Worm (Caenorhabditis elegans) whole organism, young adult: ENCODE data around the gene spr-2.

Experiments used
- D2030.7 ChIP-seq: fragments of 200-800 bp; sonication (Bioruptor generic); IDR thresholded peaks from 2 replicates; pipeline ENCODE4 v1.3.6; 2022; ENCODE audit warnings: missing genetic modification reagents, missing genetic modification characterization, missing compliant biosample characterization
- F23B12.7 ChIP-seq: sonication (generic microtip); optimal IDR thresholded peaks from 2 replicates; lab custom pipeline; 2017; ENCODE audit warnings: missing genetic modification characterization, mild to moderate bottlenecking, missing compliant biosample characterization, antibody characterized with exemption, moderate library complexity; ENCODE audit not compliant: insufficient read depth
- F33H1.4 ChIP-seq: fragments of 200-800 bp; sonication (Bioruptor generic); IDR thresholded peaks from 2 replicates; pipeline ENCODE4 v1.3.6; 2022; ENCODE audit warnings: missing genetic modification reagents, missing genetic modification characterization, missing compliant biosample characterization
- F39B2.1 ChIP-seq: fragments of 200-800 bp; sonication (Bioruptor generic); IDR thresholded peaks from 2 replicates; pipeline ENCODE4 v1.3.6; 2022; ENCODE audit warnings: missing genetic modification reagents, missing genetic modification characterization, missing compliant biosample characterization
- K12H6.12 ChIP-seq: fragments of 200-800 bp; sonication (Bioruptor generic); optimal IDR thresholded peaks from 2 replicates; lab custom pipeline; 2018; ENCODE audit warnings: mild to moderate bottlenecking, missing genetic modification characterization, missing compliant biosample characterization
- T26A5.8 ChIP-seq: sonication (generic microtip); optimal IDR thresholded peaks from 2 replicates; lab custom pipeline; 2016; ENCODE audit warnings: missing genetic modification characterization, missing compliant biosample characterization
- Y67H2A.10 ChIP-seq: fragments of 200-800 bp; sonication (Bioruptor generic); conservative IDR thresholded peaks from 2 replicates; pipeline ENCODE4 v1.3.6; 2022; ENCODE audit warnings: missing genetic modification reagents, missing genetic modification characterization, missing compliant biosample characterization
- Y79H2A.3 ChIP-seq: fragments of 200-800 bp; sonication (Bioruptor generic); conservative IDR thresholded peaks from 2 replicates; pipeline ENCODE4 v1.3.6; 2022; ENCODE audit warnings: missing genetic modification reagents, missing genetic modification characterization, missing compliant biosample characterization
- Y95B8A.8 ChIP-seq: fragments of 200-800 bp; sonication (Bioruptor generic); IDR thresholded peaks from 2 replicates; pipeline ENCODE4 v1.3.6; 2022; ENCODE audit warnings: missing genetic modification reagents, missing genetic modification characterization, missing compliant biosample characterization
- ama-1 ChIP-seq, 3 experiments: fragments of 150-350 bp in 1 of 3; sonication (generic microtip) in 2 of 3; optimal IDR thresholded peaks; 2 replicates each; lab custom pipeline; 2014 to 2018; ENCODE audit warnings: missing biosample characterization in 2 of 3, missing genetic modification characterization in 2 of 3, missing genetic modification reagents in 2 of 3
- aptf-2 ChIP-seq: fragments of 200-800 bp; sonication (Bioruptor generic); conservative IDR thresholded peaks from 2 replicates; pipeline ENCODE4 v1.3.6; 2022; ENCODE audit warnings: missing genetic modification reagents, missing genetic modification characterization, missing compliant biosample characterization
- ccch-3 ChIP-seq: fragments of 200-800 bp; sonication (Bioruptor generic); optimal IDR thresholded peaks from 2 replicates; lab custom pipeline; 2018; ENCODE audit warnings: mild to moderate bottlenecking, missing genetic modification characterization, missing compliant biosample characterization
- ceh-100 ChIP-seq: fragments of 200-800 bp; sonication (Bioruptor generic); IDR thresholded peaks from 2 replicates; pipeline ENCODE4 v1.3.6; 2022; ENCODE audit warnings: missing genetic modification reagents, missing genetic modification characterization, missing compliant biosample characterization
- ceh-58 ChIP-seq: fragments of 200-800 bp; sonication (Bioruptor generic); IDR thresholded peaks from 2 replicates; pipeline ENCODE4 v1.3.6; 2022; ENCODE audit warnings: missing genetic modification characterization, missing compliant biosample characterization
- ceh-79 ChIP-seq: sonication (generic microtip); optimal IDR thresholded peaks from 2 replicates; lab custom pipeline; 2017; ENCODE audit warnings: mild to moderate bottlenecking, missing genetic modification characterization, missing compliant biosample characterization
- die-1 ChIP-seq: sonication (generic microtip); optimal IDR thresholded peaks from 2 replicates; lab custom pipeline; 2016; ENCODE audit warnings: missing genotype, mild to moderate bottlenecking, missing genetic modification characterization, missing compliant biosample characterization
- dpl-1 ChIP-seq: fragments of 150-350 bp; optimal IDR thresholded peaks from 2 replicates; lab custom pipeline; 2014; ENCODE audit warnings: missing biosample characterization, missing genetic modification reagents, missing genetic modification characterization
- ekl-4 ChIP-seq: fragments of 200-800 bp; sonication (Bioruptor generic); IDR thresholded peaks from 2 replicates; pipeline ENCODE4 v1.3.6; 2022; ENCODE audit warnings: missing genetic modification reagents, missing genetic modification characterization, missing compliant biosample characterization
- fkh-3 ChIP-seq: sonication (generic microtip); optimal IDR thresholded peaks from 2 replicates; lab custom pipeline; 2016; ENCODE audit warnings: mild to moderate bottlenecking, missing genetic modification characterization, missing compliant biosample characterization
- hlh-26 ChIP-seq: fragments of 200-800 bp; sonication (Bioruptor generic); conservative IDR thresholded peaks from 2 replicates; pipeline ENCODE4 v1.3.6; 2022; ENCODE audit warnings: missing genetic modification reagents, missing genetic modification characterization, missing compliant biosample characterization
- hmg-1.2 ChIP-seq: fragments of 200-800 bp; sonication (Bioruptor generic); IDR thresholded peaks from 2 replicates; pipeline ENCODE4 v1.3.6; 2022; ENCODE audit warnings: missing genetic modification reagents, missing genetic modification characterization, missing compliant biosample characterization
- hsf-1 ChIP-seq: fragments of 200-800 bp; sonication (Bioruptor generic); IDR thresholded peaks from 2 replicates; pipeline ENCODE4 v1.3.6; 2022; ENCODE audit warnings: missing genetic modification reagents, missing genetic modification characterization, missing compliant biosample characterization
- lin-26 ChIP-seq: fragments of 200-800 bp; sonication (Bioruptor generic); IDR thresholded peaks from 2 replicates; pipeline ENCODE4 v1.3.6; 2022; ENCODE audit warnings: missing genetic modification reagents, missing genetic modification characterization, missing compliant biosample characterization
- lin-54 ChIP-seq: fragments of 200-800 bp; sonication (Bioruptor generic); optimal IDR thresholded peaks from 2 replicates; lab custom pipeline; 2018; ENCODE audit warnings: mild to moderate bottlenecking, missing genetic modification characterization, missing compliant biosample characterization
- mes-4 ChIP-seq: sonication (generic microtip); optimal IDR thresholded peaks from 2 replicates; lab custom pipeline; 2016; ENCODE audit warnings: missing genotype, missing genetic modification characterization, missing compliant biosample characterization
- mxl-1 ChIP-seq: sonication (generic microtip); optimal IDR thresholded peaks from 2 replicates; lab custom pipeline; 2016; ENCODE audit warnings: missing genetic modification characterization, missing compliant biosample characterization
- nhr-80 ChIP-seq: sonication (generic microtip); optimal IDR thresholded peaks from 2 replicates; lab custom pipeline; 2016; ENCODE audit warnings: missing genetic modification characterization, missing compliant biosample characterization
- nhr-90 ChIP-seq: sonication (generic microtip); optimal IDR thresholded peaks from 2 replicates; lab custom pipeline; 2016; ENCODE audit warnings: missing genotype, mild to moderate bottlenecking, missing genetic modification characterization, missing compliant biosample characterization
- pha-4 ChIP-seq: fragments of 150-350 bp; sonication (generic microtip); optimal IDR thresholded peaks from 2 replicates; lab custom pipeline; 2014; ENCODE audit warnings: missing biosample characterization, missing genetic modification reagents, missing genetic modification characterization
- snpc-3.4 ChIP-seq: sonication (generic microtip); optimal IDR thresholded peaks from 2 replicates; lab custom pipeline; 2017; ENCODE audit warnings: missing genetic modification characterization, mild to moderate bottlenecking, missing compliant biosample characterization, antibody characterized with exemption, moderate library complexity, missing genotype, missing genetic modification reagents
- somi-1 ChIP-seq: fragments of 200-800 bp; sonication (Bioruptor generic); optimal IDR thresholded peaks from 2 replicates; lab custom pipeline; 2018; ENCODE audit warnings: mild to moderate bottlenecking, missing genetic modification characterization, missing compliant biosample characterization
- sptf-2 ChIP-seq: fragments of 200-800 bp; sonication (Bioruptor generic); optimal IDR thresholded peaks from 2 replicates; lab custom pipeline; 2018; ENCODE audit warnings: mild to moderate bottlenecking, missing genetic modification characterization, missing compliant biosample characterization
- xnd-1 ChIP-seq: sonication (generic microtip); optimal IDR thresholded peaks from 2 replicates; lab custom pipeline; 2016; ENCODE audit warnings: missing genotype, missing genetic modification reagents, missing genetic modification characterization, missing compliant biosample characterization
- zfh-2 ChIP-seq: fragments of 200-800 bp; sonication (Bioruptor generic); conservative IDR thresholded peaks from 2 replicates; pipeline ENCODE4 v1.3.6; 2022; ENCODE audit warnings: missing genetic modification reagents, missing genetic modification characterization, missing compliant biosample characterization
- ztf-18 ChIP-seq: sonication (generic microtip); optimal IDR thresholded peaks from 2 replicates; lab custom pipeline; 2016; ENCODE audit warnings: missing genotype, mild to moderate bottlenecking, missing genetic modification characterization, missing compliant biosample characterization
- ztf-22 ChIP-seq: fragments of 200-800 bp; sonication (Bioruptor generic); optimal IDR thresholded peaks from 2 replicates; lab custom pipeline; 2018; ENCODE audit warnings: mild to moderate bottlenecking, missing genetic modification characterization, moderate library complexity, missing compliant biosample characterization
- ztf-26 ChIP-seq: sonication (generic microtip); optimal IDR thresholded peaks from 2 replicates; lab custom pipeline; 2017; ENCODE audit warnings: missing genetic modification characterization, missing compliant biosample characterization

The spr-2 gene

DNA sequence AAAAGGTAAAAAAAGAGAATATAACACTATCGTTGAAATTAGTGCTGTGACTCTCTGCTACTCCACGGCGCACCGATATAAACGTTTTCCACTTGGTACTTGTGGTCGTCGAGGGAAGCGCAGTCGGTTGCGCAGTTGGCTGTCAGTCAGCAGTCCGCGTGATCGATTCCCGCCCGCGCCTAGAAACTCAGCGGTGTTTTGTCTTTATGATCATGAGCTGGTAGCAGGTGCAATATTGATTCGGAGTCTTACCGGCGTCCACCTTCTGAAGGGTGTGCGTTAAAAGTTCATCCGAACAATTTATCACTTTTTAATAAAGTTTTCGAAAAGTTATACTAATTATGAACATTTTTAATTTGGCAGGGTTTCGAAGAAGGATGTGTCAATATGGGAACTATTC lies 35.8 kb downstream of the spr-2 start (continued):
- peak; percentile 78 for TF ChIP-seq hmg-1.2 (GFP tag; lab: Robert Waterston, UW)
- peak; percentile 42 for TF ChIP-seq xnd-1 (tag; lab: Kevin White, UChicago)
- peak; percentile 94 for TF ChIP-seq ceh-79 (tag; lab: Kevin White, UChicago)
- peak; percentile 95 for TF ChIP-seq sptf-2 (GFP tag; lab: Kevin White, UChicago)
- TF ChIP-seq somi-1: peak; percentile 70
- peak; percentile 78 for TF ChIP-seq ztf-26 (tag; lab: Kevin White, UChicago)
- 0 out of 2 replicates have a peak, but pooled peaks have one; percentile 30 for TF ChIP-seq ceh-58 (GFP tag; lab: Robert Waterston, UW)
- 0 out of 2 replicates have a peak, but pooled peaks have one; percentile 40 for TF ChIP-seq Y95B8A.8
- peak; percentile 38 for TF ChIP-seq F33H1.4 (GFP tag; lab: Robert Waterston, UW)
- no peak for TF ChIP-seq aptf-2 (GFP tag; lab: Robert Waterston, UW)
- peak; percentile 52; the same call in 1 of the 2 replicates for TF ChIP-seq D2030.7
- TF ChIP-seq zfh-2: no peak; the same call in 1 of the 2 replicates
- TF ChIP-seq Y79H2A.3 (GFP tag; lab: Robert Waterston, UW): peak; percentile 29; the same call in 1 of the 2 replicates

DNA sequence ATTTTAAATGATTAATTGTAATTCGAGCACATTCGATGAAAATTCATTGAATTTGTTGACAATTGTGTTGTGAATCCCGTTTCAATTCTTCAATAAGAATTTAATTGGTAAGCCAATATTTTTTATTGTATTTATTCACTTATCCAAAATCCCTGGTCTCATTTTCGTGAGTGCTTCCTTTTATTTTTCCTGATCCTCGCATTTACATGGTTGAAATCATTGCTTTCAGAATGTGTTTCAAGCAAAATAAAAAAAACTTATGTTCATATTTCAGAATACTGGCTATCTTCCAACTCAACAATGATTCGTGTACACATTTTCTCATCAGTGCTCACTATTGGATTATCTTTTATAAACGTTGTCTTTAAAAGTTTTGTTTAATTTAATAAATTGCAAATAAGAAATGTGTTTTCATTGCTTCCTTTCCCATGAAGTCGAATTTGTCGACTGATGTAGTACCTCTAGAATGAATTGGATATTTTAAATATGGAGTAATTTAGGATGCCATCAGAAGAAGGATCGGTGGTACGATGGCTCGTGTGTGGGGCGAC lies 38.8 kb downstream of the spr-2 start, which contains the start of the genes D1046.18 and slc-25A26:
Gene D1046.18, plus strand, starts transcription at position 301 of the 551 bp plus-strand sequence.
Gene slc-25A26, plus strand, starts transcription at position 501 of the 551 bp plus-strand sequence.
- TF ChIP-seq nhr-80: no peak
- TF ChIP-seq ztf-18 (tag; lab: Kevin White, UChicago): no peak
- TF ChIP-seq hlh-26 (GFP tag; lab: Robert Waterston, UW): no peak
- TF ChIP-seq mxl-1 (tag; lab: Kevin White, UChicago): no peak
- TF ChIP-seq ceh-58 (GFP tag; lab: Robert Waterston, UW): no peak
- TF ChIP-seq ccch-3 (GFP tag; lab: Kevin White, UChicago): no peak
- no peak for TF ChIP-seq pha-4 (tag; lab: Kevin White, UChicago)
- TF ChIP-seq T26A5.8: no peak
- no peak for TF ChIP-seq Y67H2A.10 (GFP tag; lab: Robert Waterston, UW)
- TF ChIP-seq die-1: no peak
- no peak for TF ChIP-seq mes-4 (tag; lab: Kevin White, UChicago)
- TF ChIP-seq lin-26 (GFP tag; lab: Robert Waterston, UW): no peak
- no peak for TF ChIP-seq K12H6.12
- no peak for TF ChIP-seq ceh-100 (GFP tag; lab: Robert Waterston, UW)
- TF ChIP-seq F39B2.1: no peak
- no peak for TF ChIP-seq snpc-3.4 (tag; lab: Kevin White, UChicago)

DNA sequence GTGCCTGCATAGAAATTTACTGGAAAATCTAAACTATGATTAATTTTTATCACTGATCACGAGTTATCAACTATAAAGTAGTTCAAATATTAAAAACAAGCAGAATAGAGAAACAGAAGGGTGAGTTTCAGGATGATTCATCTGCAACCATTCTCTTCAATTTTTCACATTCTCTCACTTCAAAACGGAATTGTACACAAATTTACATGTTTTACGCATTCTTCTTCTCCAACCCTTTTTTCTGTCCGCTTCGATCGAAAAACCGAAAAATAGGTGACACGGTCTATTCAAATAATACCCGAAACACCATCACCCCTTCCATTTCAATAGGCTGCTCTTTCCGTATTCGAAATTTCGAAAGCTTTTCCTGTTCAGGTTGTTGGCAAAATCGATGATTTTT lies 42.3 kb downstream of the spr-2 start, which contains the start of gene D1046.4:
Gene D1046.4, plus strand, starts transcription at position 301 of the 400 bp plus-strand sequence.
- no peak for TF ChIP-seq aptf-2 (GFP tag; lab: Robert Waterston, UW)
- TF ChIP-seq dpl-1: no peak
- no peak for TF ChIP-seq lin-26 (GFP tag; lab: Robert Waterston, UW)
- no peak for TF ChIP-seq fkh-3
- TF ChIP-seq hsf-1 (GFP tag; lab: Robert Waterston, UW): no peak
- no peak for TF ChIP-seq ztf-22 (GFP tag; lab: Kevin White, UChicago)
- no peak for TF ChIP-seq nhr-90 (tag; lab: Kevin White, UChicago)
- no peak for TF ChIP-seq sptf-2 (GFP tag; lab: Kevin White, UChicago)
- no peak for TF ChIP-seq ama-1 (optimal IDR thresholded peaks at IDR 0.05; lab: Kevin White, UChicago)
- TF ChIP-seq ama-1 (GFP tag; optimal IDR thresholded peaks at IDR 0.05; lab: Kevin White, UChicago): no peak
- TF ChIP-seq ccch-3 (GFP tag; lab: Kevin White, UChicago): no peak
- TF ChIP-seq lin-54 (GFP tag; lab: Kevin White, UChicago): no peak
- no peak for TF ChIP-seq Y95B8A.8
- TF ChIP-seq ekl-4 (GFP tag; lab: Robert Waterston, UW): no peak
- no peak for TF ChIP-seq F23B12.7 (tag; lab: Kevin White, UChicago)
